Fruit fly (Drosophila melanogaster) whole organism: Measurements from ENCODE around the gene CG14439.

Source experiments
- CG8478 ChIP-seq: fragments of >200 bp; optimal IDR thresholded peaks from 2 replicates; lab custom pipeline; 2018; ENCODE audit warnings: inconsistent platforms
- pan ChIP-seq: fragments of >200 bp; optimal IDR thresholded peaks from 2 replicates; lab custom pipeline; 2017

DNA sequence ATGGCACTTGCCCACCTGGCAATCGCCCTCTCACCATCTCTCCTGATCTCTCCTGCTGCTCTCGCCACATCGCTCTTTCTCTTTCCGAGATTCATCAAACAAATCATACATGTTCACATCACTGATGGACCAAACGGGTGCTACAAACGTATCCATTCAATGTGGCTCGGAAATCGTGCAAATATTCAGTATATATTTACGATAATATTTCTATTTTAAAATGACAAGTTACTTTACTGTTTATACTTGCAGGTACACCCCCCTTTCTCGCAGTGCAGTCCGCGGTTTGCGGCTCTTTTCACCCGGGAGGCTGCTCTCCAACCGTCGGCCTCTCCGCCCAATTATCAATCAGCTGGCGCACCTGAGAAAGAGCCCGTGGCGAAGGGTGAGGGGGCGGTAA is 44.2 kb downstream of the CG14439 start:
- no peak for TF ChIP-seq pan (lab: Kevin White, UChicago)
- TF ChIP-seq CG8478 (lab: Kevin White, UChicago) = no peak
